Fruit fly (Drosophila melanogaster) whole organism, embryonic: ENCODE measurements around the gene Grip75.

Experiments used
- CG10543 ChIP-seq: fragments of 200-800 bp; sonication (Bioruptor generic); optimal IDR thresholded peaks from 3 replicates; lab custom pipeline; 2017; ENCODE audit warnings: missing biosample characterization, mild to moderate bottlenecking, missing genetic modification characterization, moderate library complexity
- CG13424 ChIP-seq: fragments of 200-800 bp; sonication (Bioruptor generic); optimal IDR thresholded peaks from 2 replicates; lab custom pipeline; 2019; ENCODE audit warnings: missing biosample characterization, mild to moderate bottlenecking, missing genetic modification characterization, moderate library complexity
- CG13894 ChIP-seq: fragments of 200-800 bp; sonication (Bioruptor generic); optimal IDR thresholded peaks from 3 replicates; lab custom pipeline; 2018; ENCODE audit warnings: missing biosample characterization, mild to moderate bottlenecking, missing genetic modification characterization, moderate library complexity
- CG15269 ChIP-seq: fragments of 200-800 bp; sonication (Bioruptor generic); optimal IDR thresholded peaks from 2 replicates; lab custom pipeline; 2018; ENCODE audit warnings: missing biosample characterization, mild to moderate bottlenecking, missing genetic modification characterization, moderate library complexity
- CG1603 ChIP-seq: fragments of 200-800 bp; sonication (Bioruptor generic); optimal IDR thresholded peaks from 2 replicates; lab custom pipeline; 2019; ENCODE audit warnings: missing biosample characterization, mild to moderate bottlenecking, missing genetic modification characterization, moderate library complexity
- CG16863 ChIP-seq: fragments of 200-800 bp; sonication (Bioruptor generic); optimal IDR thresholded peaks from 3 replicates; lab custom pipeline; 2016; ENCODE audit warnings: missing biosample characterization, missing genetic modification characterization
- CG18262 ChIP-seq: fragments of 200-800 bp; optimal IDR thresholded peaks from 3 replicates; lab custom pipeline; 2019; ENCODE audit warnings: missing biosample characterization, mild to moderate bottlenecking, missing genetic modification characterization, moderate library complexity
- CG3407 ChIP-seq: fragments of 200-800 bp; sonication (Bioruptor generic); optimal IDR thresholded peaks from 2 replicates; lab custom pipeline; 2018; ENCODE audit warnings: missing biosample characterization, mild to moderate bottlenecking, missing genetic modification characterization
- CG34422 ChIP-seq: fragments of 200-800 bp; sonication (Bioruptor generic); IDR thresholded peaks from 3 replicates; pipeline ENCODE4 v1.3.6; 2022; ENCODE audit warnings: missing biosample characterization, missing genetic modification characterization
- CG3838 ChIP-seq: fragments of 200-800 bp; sonication (Bioruptor generic); optimal IDR thresholded peaks from 3 replicates; lab custom pipeline; 2016; ENCODE audit warnings: missing biosample characterization, missing genetic modification characterization
- CG4707 ChIP-seq: fragments of 200-800 bp; sonication (Bioruptor generic); optimal IDR thresholded peaks from 2 replicates; lab custom pipeline; 2018; ENCODE audit warnings: missing biosample characterization, mild to moderate bottlenecking, missing genetic modification characterization, moderate library complexity
- CG5180 ChIP-seq: fragments of 200-800 bp; sonication (Bioruptor generic); optimal IDR thresholded peaks from 3 replicates; lab custom pipeline; 2017; ENCODE audit warnings: missing biosample characterization, missing genetic modification characterization, mild to moderate bottlenecking, moderate library complexity, missing genetic modification reagents
- CG6683 ChIP-seq: fragments of 200-800 bp; sonication (Bioruptor generic); optimal IDR thresholded peaks from 2 replicates; lab custom pipeline; 2017; ENCODE audit warnings: missing biosample characterization, mild to moderate bottlenecking, missing genetic modification characterization, missing genetic modification reagents
- CG7372 ChIP-seq: fragments of 200-800 bp; sonication (Bioruptor generic); IDR thresholded peaks from 2 replicates; pipeline ENCODE4 v1.3.6; 2022; ENCODE audit warnings: missing biosample characterization, missing genetic modification characterization
- CG8290 ChIP-seq, 3 experiments: fragments of 200-800 bp; sonication (Bioruptor generic); optimal IDR thresholded peaks; 2 replicates each; lab custom pipeline; 2016 to 2019; ENCODE audit warnings: missing biosample characterization in 3 of 3, missing genetic modification characterization in 3 of 3, mild to moderate bottlenecking in 2 of 3, moderate library complexity in 1 of 3
- CG8924 ChIP-seq: fragments of 200-800 bp; optimal IDR thresholded peaks from 3 replicates; lab custom pipeline; 2019; ENCODE audit warnings: missing biosample characterization, mild to moderate bottlenecking, missing genetic modification characterization, moderate library complexity
- CG9797 ChIP-seq: fragments of 200-800 bp; sonication (Bioruptor generic); optimal IDR thresholded peaks from 3 replicates; lab custom pipeline; 2018; ENCODE audit warnings: missing biosample characterization, mild to moderate bottlenecking, missing genetic modification characterization
- CG9932 ChIP-seq: fragments of 200-800 bp; sonication (Bioruptor generic); IDR thresholded peaks from 2 replicates; pipeline ENCODE4 v1.3.6; 2022; ENCODE audit warnings: missing biosample characterization, missing genetic modification characterization
- CkIIα-i1 ChIP-seq: fragments of 200-800 bp; sonication (Bioruptor generic); IDR thresholded peaks from 2 replicates; pipeline ENCODE4 v1.3.6; 2022; ENCODE audit warnings: missing biosample characterization, missing genetic modification characterization
- Dbx ChIP-seq: fragments of 200-800 bp; sonication (Bioruptor generic); IDR thresholded peaks from 3 replicates; pipeline ENCODE4 v1.3.6; 2022; ENCODE audit warnings: missing biosample characterization, missing genetic modification characterization
- Dp ChIP-seq: fragments of 200-800 bp; sonication (Bioruptor generic); optimal IDR thresholded peaks from 2 replicates; lab custom pipeline; 2018; ENCODE audit warnings: missing biosample characterization, mild to moderate bottlenecking, missing genetic modification characterization, moderate library complexity
- Eip74EF ChIP-seq, 2 experiments: fragments of 200-800 bp in 1 of 2; fragments of >200 bp in 1 of 2; sonication (Bioruptor generic) in 1 of 2; optimal IDR thresholded peaks; 2 replicates each; lab custom pipeline; 2017 to 2019; ENCODE audit warnings: missing biosample characterization in 2 of 2, missing genetic modification characterization in 2 of 2, mild to moderate bottlenecking in 1 of 2, moderate library complexity in 1 of 2
- Ets97D ChIP-seq: fragments of 200-800 bp; sonication (Bioruptor generic); optimal IDR thresholded peaks from 3 replicates; lab custom pipeline; 2016; ENCODE audit warnings: missing biosample characterization, missing genetic modification characterization
- Fer1 ChIP-seq: fragments of 200-800 bp; sonication (Bioruptor generic); optimal IDR thresholded peaks from 2 replicates; lab custom pipeline; 2017; ENCODE audit warnings: missing biosample characterization, mild to moderate bottlenecking, missing genetic modification characterization
- Gug ChIP-seq: fragments of 200-800 bp; sonication (Bioruptor generic); IDR thresholded peaks from 4 replicates; pipeline ENCODE4 v1.3.6; 2022; ENCODE audit warnings: missing biosample characterization, missing genetic modification characterization
- Myb ChIP-seq: fragments of 200-800 bp; sonication (Bioruptor generic); optimal IDR thresholded peaks from 2 replicates; lab custom pipeline; 2016; ENCODE audit warnings: missing biosample characterization, missing genetic modification characterization
- Nf-YC ChIP-seq: fragments of 200-800 bp; optimal IDR thresholded peaks from 3 replicates; lab custom pipeline; 2019; ENCODE audit warnings: missing biosample characterization, mild to moderate bottlenecking, missing genetic modification characterization, moderate library complexity
- Poxn ChIP-seq: fragments of 200-800 bp; sonication (Bioruptor generic); IDR thresholded peaks from 2 replicates; pipeline ENCODE4 v1.3.6; 2022; ENCODE audit warnings: missing biosample characterization, missing genetic modification characterization
- Trl ChIP-seq, 3 experiments: fragments of >200 bp in 2 of 3; fragments of 200-800 bp in 1 of 3; sonication (Bioruptor generic) in 1 of 3; optimal IDR thresholded peaks; 2 replicates in 1 of 3; 3 replicates in 2 of 3; lab custom pipeline; 2016 to 2017; ENCODE audit warnings: missing biosample characterization in 1 of 3, missing genetic modification characterization in 1 of 3
- Xrp1 ChIP-seq: fragments of 200-800 bp; sonication (Bioruptor generic); IDR thresholded peaks from 2 replicates; pipeline ENCODE4 v1.3.6; 2022; ENCODE audit warnings: missing biosample characterization, missing genetic modification characterization
- amos ChIP-seq: fragments of 200-800 bp; sonication (Bioruptor generic); IDR thresholded peaks from 2 replicates; pipeline ENCODE4 v1.3.6; 2022; ENCODE audit warnings: missing biosample characterization, missing genetic modification characterization; ENCODE audit not compliant: partially characterized antibody
- az2 ChIP-seq: fragments of 200-800 bp; sonication (Bioruptor generic); optimal IDR thresholded peaks from 3 replicates; lab custom pipeline; 2016; ENCODE audit warnings: missing biosample characterization, missing genetic modification characterization
- caup ChIP-seq: fragments of 200-800 bp; sonication (Bioruptor generic); optimal IDR thresholded peaks from 3 replicates; lab custom pipeline; 2017; ENCODE audit warnings: missing biosample characterization, mild to moderate bottlenecking, missing genetic modification characterization, moderate library complexity; ENCODE audit not compliant: severe bottlenecking
- chn ChIP-seq: fragments of 200-800 bp; sonication (Bioruptor generic); optimal IDR thresholded peaks from 2 replicates; lab custom pipeline; 2016; ENCODE audit warnings: missing biosample characterization, missing genetic modification characterization
- ci ChIP-seq: fragments of 200-800 bp; sonication (Bioruptor generic); IDR thresholded peaks from 3 replicates; pipeline ENCODE4 v1.3.6; 2022; ENCODE audit warnings: missing biosample characterization, missing genetic modification characterization
- corto ChIP-seq: fragments of 200-800 bp; sonication (Bioruptor generic); optimal IDR thresholded peaks from 2 replicates; lab custom pipeline; 2016; ENCODE audit warnings: missing biosample characterization, mild to moderate bottlenecking, missing genetic modification characterization, moderate library complexity
- crp ChIP-seq, 2 experiments: fragments of 200-800 bp; sonication (Bioruptor generic); optimal IDR thresholded peaks; 2 replicates in 1 of 2; 3 replicates in 1 of 2; lab custom pipeline; 2017; ENCODE audit warnings: missing biosample characterization in 2 of 2, missing genetic modification characterization in 2 of 2, mild to moderate bottlenecking in 1 of 2, moderate library complexity in 1 of 2
- emc ChIP-seq: fragments of 200-800 bp; sonication (Bioruptor generic); optimal IDR thresholded peaks from 2 replicates; lab custom pipeline; 2016; ENCODE audit warnings: missing biosample characterization, missing genetic modification characterization
- eve ChIP-seq, 2 experiments: fragments of >200 bp; optimal IDR thresholded peaks; 2 replicates each; lab custom pipeline; 2017; ENCODE audit warnings: missing biosample characterization in 2 of 2, missing genetic modification characterization in 2 of 2
- lilli ChIP-seq: fragments of 200-800 bp; sonication (Bioruptor generic); optimal IDR thresholded peaks from 3 replicates; lab custom pipeline; 2016; ENCODE audit warnings: missing biosample characterization, missing genetic modification characterization
- pb ChIP-seq: fragments of 200-800 bp; sonication (Bioruptor generic); optimal IDR thresholded peaks from 3 replicates; lab custom pipeline; 2016; ENCODE audit warnings: missing biosample characterization, missing genetic modification characterization
- salm ChIP-seq: fragments of 200-800 bp; sonication (Bioruptor generic); optimal IDR thresholded peaks from 2 replicates; lab custom pipeline; 2018; ENCODE audit warnings: missing biosample characterization, mild to moderate bottlenecking, missing genetic modification characterization
- sc ChIP-seq, 3 experiments: fragments of >200 bp in 2 of 3; fragments of 200-800 bp in 1 of 3; sonication (Bioruptor generic) in 1 of 3; optimal IDR thresholded peaks; 2 replicates in 2 of 3; 3 replicates in 1 of 3; lab custom pipeline; 2017; ENCODE audit warnings: mild to moderate bottlenecking in 1 of 3, missing biosample characterization in 1 of 3, missing genetic modification characterization in 1 of 3, missing genetic modification reagents in 1 of 3
- sisA ChIP-seq: fragments of 200-800 bp; sonication (Bioruptor generic); IDR thresholded peaks from 2 replicates; pipeline ENCODE4 v1.3.6; 2022; ENCODE audit warnings: missing biosample characterization, missing genetic modification characterization
- sqz ChIP-seq: fragments of 200-800 bp; sonication (Bioruptor generic); optimal IDR thresholded peaks from 3 replicates; lab custom pipeline; 2018; ENCODE audit warnings: missing biosample characterization, mild to moderate bottlenecking, missing genetic modification characterization
- tll ChIP-seq, 2 experiments: fragments of 200-800 bp in 1 of 2; fragments of >200 bp in 1 of 2; sonication (Bioruptor generic) in 1 of 2; optimal IDR thresholded peaks; 2 replicates each; lab custom pipeline; 2017 to 2019; ENCODE audit warnings: missing biosample characterization in 2 of 2, missing genetic modification characterization in 2 of 2, mild to moderate bottlenecking in 1 of 2, moderate library complexity in 1 of 2
- vvl ChIP-seq: fragments of 200-800 bp; sonication (Bioruptor generic); IDR thresholded peaks from 2 replicates; pipeline ENCODE4 v1.3.6; 2022; ENCODE audit warnings: missing biosample characterization, missing genetic modification characterization
- zf30C ChIP-seq: fragments of 200-800 bp; sonication (Bioruptor generic); optimal IDR thresholded peaks from 3 replicates; lab custom pipeline; 2018; ENCODE audit warnings: missing biosample characterization, mild to moderate bottlenecking, missing genetic modification characterization

The Grip75 gene

DNA sequence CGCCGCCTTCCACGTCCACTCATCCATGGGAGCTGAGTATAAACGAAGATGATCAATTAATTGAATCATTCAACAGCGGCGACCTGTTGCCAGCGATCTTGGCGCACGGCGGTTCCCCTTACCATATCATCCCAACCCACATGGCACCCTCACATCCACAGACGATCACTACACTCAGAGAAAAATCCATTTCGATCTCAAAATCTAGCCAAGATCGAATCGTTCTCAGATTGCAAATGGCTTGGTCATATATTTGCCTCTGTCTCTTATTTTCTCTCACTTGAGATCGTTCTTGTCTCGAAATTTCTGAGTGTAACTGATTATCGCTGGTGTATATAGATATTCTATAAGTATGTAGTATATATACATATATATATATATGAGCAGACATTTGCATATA, 14.7 kb upstream of the Grip75 start (continued):
- no peak for TF ChIP-seq crp (GFP tag; optimal IDR thresholded peaks at IDR 0.05; lab: Kevin White, UChicago)
- TF ChIP-seq sisA: peak; percentile 56
- TF ChIP-seq Ets97D: peak; percentile 1
- TF ChIP-seq Myb (GFP tag; lab: Kevin White, UChicago): peak; percentile 8
- peak; percentile 81 for TF ChIP-seq vvl (GFP tag; lab: Robert Waterston, UW)
- peak; percentile 1 for TF ChIP-seq sqz (GFP tag; lab: Kevin White, UChicago)
- peak; percentile 11 for TF ChIP-seq chn (GFP tag; lab: Kevin White, UChicago)
- peak; percentile 55 for TF ChIP-seq az2 (GFP tag; lab: Kevin White, UChicago)
- TF ChIP-seq Xrp1: peak; percentile 64
- TF ChIP-seq CG9797: no peak
- TF ChIP-seq CG8924: peak; percentile 42
- TF ChIP-seq CG6683 (GFP tag; lab: Kevin White, UChicago): no peak
- peak; percentile 11 for TF ChIP-seq salm (tag; lab: Kevin White, UChicago)
- no peak for TF ChIP-seq tll (GFP tag; optimal IDR thresholded peaks at IDR 0.05; lab: Kevin White, UChicago)
- peak; percentile 72 for TF ChIP-seq CG15269
- peak; percentile 63 for TF ChIP-seq Fer1
- TF ChIP-seq Eip74EF (GFP tag; optimal IDR thresholded peaks at IDR 0.05; lab: Kevin White, UChicago): peak in 1 of 2 experiments; percentile 3
- no peak for TF ChIP-seq CG13894 (tag; lab: Kevin White, UChicago)
- peak; percentile 62; the same call in 1 of the 2 replicates for TF ChIP-seq CG7372 (GFP tag; lab: Robert Waterston, UW)
- peak; percentile 35 for TF ChIP-seq Nf-YC (tag; lab: Kevin White, UChicago)
- peak; percentile 52 for TF ChIP-seq lilli (GFP tag; lab: Kevin White, UChicago)
- no peak for TF ChIP-seq CG8290 (GFP tag; optimal IDR thresholded peaks at IDR 0.05; lab: Kevin White, UChicago)
- TF ChIP-seq CG8290 (tag; optimal IDR thresholded peaks at IDR 0.05; lab: Kevin White, UChicago): peak in 1 of 2 experiments; percentile 84
- TF ChIP-seq CG3407 (GFP tag; lab: Kevin White, UChicago): peak; percentile 31
- TF ChIP-seq Dbx: 0 out of 3 replicates have a peak, but pooled peaks have one; percentile 26
- TF ChIP-seq Dp (GFP tag; lab: Kevin White, UChicago): no peak
- TF ChIP-seq amos (GFP tag; lab: Robert Waterston, UW): no peak
- peak; percentile 73 for TF ChIP-seq CG9932 (GFP tag; lab: Robert Waterston, UW)
- TF ChIP-seq CG5180 (GFP tag; lab: Kevin White, UChicago): peak; percentile 28
- TF ChIP-seq CG34422: peak; percentile 73; the same call in 2 of the 3 replicates
- no peak for TF ChIP-seq pb (GFP tag; lab: Kevin White, UChicago)
- TF ChIP-seq CG4707: no peak
- no peak for TF ChIP-seq Poxn (GFP tag; lab: Robert Waterston, UW)
- no peak for TF ChIP-seq CG3838 (GFP tag; lab: Kevin White, UChicago)
- TF ChIP-seq ci (GFP tag; lab: Robert Waterston, UW): peak; percentile 75; the same call in 2 of the 3 replicates
- peak; percentile 41; the same call in 2 of the 4 replicates for TF ChIP-seq Gug
- TF ChIP-seq CG16863 (GFP tag; lab: Kevin White, UChicago): peak; percentile 8
- TF ChIP-seq CkIIα-i1: no peak; the same call in 1 of the 2 replicates
- peak; percentile 45 for TF ChIP-seq caup (GFP tag; lab: Kevin White, UChicago)
- TF ChIP-seq emc: no peak
- peak; percentile 67 for TF ChIP-seq CG13424 (tag; lab: Kevin White, UChicago)
- no peak for TF ChIP-seq corto (GFP tag; lab: Kevin White, UChicago)
- TF ChIP-seq eve (GFP tag; optimal IDR thresholded peaks at IDR 0.05; lab: Kevin White, UChicago): no peak
- no peak for TF ChIP-seq Trl (optimal IDR thresholded peaks at IDR 0.05; lab: Kevin White, UChicago)
- peak; percentile 38 for TF ChIP-seq Trl (GFP tag; optimal IDR thresholded peaks at IDR 0.05; lab: Kevin White, UChicago)
- peak; percentile 54 for TF ChIP-seq CG10543
- peak; percentile 62 for TF ChIP-seq CG1603 (tag; lab: Kevin White, UChicago)
- TF ChIP-seq CG18262 (tag; lab: Kevin White, UChicago): peak; percentile 52
- TF ChIP-seq zf30C: peak; percentile 57
- no peak for TF ChIP-seq sc (optimal IDR thresholded peaks at IDR 0.05; lab: Kevin White, UChicago)
- peak; percentile 33 for TF ChIP-seq sc (GFP tag; optimal IDR thresholded peaks at IDR 0.05; lab: Kevin White, UChicago)
